Fruit fly (Drosophila melanogaster) whole organism, embryonic: ENCODE data around the gene aru.

Source experiments
- Atf6 ChIP-seq: fragments of 200-800 bp; sonication (Bioruptor generic); IDR thresholded peaks from 2 replicates; pipeline ENCODE4 v1.3.6; 2022; ENCODE audit warnings: missing biosample characterization, missing genetic modification characterization
- CG10462 ChIP-seq: fragments of 200-800 bp; sonication (Bioruptor generic); optimal IDR thresholded peaks from 2 replicates; lab custom pipeline; 2016; ENCODE audit warnings: missing biosample characterization, missing genetic modification characterization
- CG10959 ChIP-seq: fragments of 200-800 bp; sonication (Bioruptor generic); IDR thresholded peaks from 2 replicates; pipeline ENCODE4 v1.3.6; 2022; ENCODE audit warnings: missing biosample characterization, missing genetic modification characterization
- CG12155 ChIP-seq: fragments of 200-800 bp; sonication (Bioruptor generic); optimal IDR thresholded peaks from 3 replicates; lab custom pipeline; 2016; ENCODE audit warnings: missing biosample characterization, missing genetic modification characterization
- CG12299 ChIP-seq: fragments of 200-800 bp; sonication (Bioruptor generic); optimal IDR thresholded peaks from 2 replicates; lab custom pipeline; 2018; ENCODE audit warnings: missing biosample characterization, mild to moderate bottlenecking, missing genetic modification characterization
- CG12659 ChIP-seq: fragments of 200-800 bp; sonication (Bioruptor generic); optimal IDR thresholded peaks from 3 replicates; lab custom pipeline; 2017; ENCODE audit warnings: mild to moderate bottlenecking, missing biosample characterization, missing genetic modification reagents, missing genetic modification characterization
- CG13123 ChIP-seq: fragments of 200-800 bp; sonication (Bioruptor generic); optimal IDR thresholded peaks from 2 replicates; lab custom pipeline; 2016; ENCODE audit warnings: missing biosample characterization, missing genetic modification characterization
- CG13775 ChIP-seq: fragments of 200-800 bp; sonication (Bioruptor generic); optimal IDR thresholded peaks from 3 replicates; lab custom pipeline; 2017; ENCODE audit warnings: missing biosample characterization, mild to moderate bottlenecking, missing genetic modification characterization
- CG14710 ChIP-seq: fragments of 200-800 bp; sonication (Bioruptor generic); optimal IDR thresholded peaks from 3 replicates; lab custom pipeline; 2019; ENCODE audit warnings: missing biosample characterization, mild to moderate bottlenecking, missing genetic modification characterization, moderate library complexity
- CG1529 ChIP-seq: fragments of 200-800 bp; sonication (Bioruptor generic); optimal IDR thresholded peaks from 3 replicates; lab custom pipeline; 2018; ENCODE audit warnings: missing biosample characterization, missing genetic modification characterization
- CG16863 ChIP-seq: fragments of 200-800 bp; sonication (Bioruptor generic); optimal IDR thresholded peaks from 3 replicates; lab custom pipeline; 2016; ENCODE audit warnings: missing biosample characterization, missing genetic modification characterization
- CG30020 ChIP-seq: fragments of 200-800 bp; optimal IDR thresholded peaks from 2 replicates; lab custom pipeline; 2019; ENCODE audit warnings: missing biosample characterization, mild to moderate bottlenecking, missing genetic modification characterization, moderate library complexity
- CG30431 ChIP-seq: fragments of 200-800 bp; sonication (Bioruptor generic); optimal IDR thresholded peaks from 2 replicates; lab custom pipeline; 2017; ENCODE audit warnings: missing biosample characterization, missing genetic modification characterization
- CG31224 ChIP-seq: fragments of 200-800 bp; sonication (Bioruptor generic); IDR thresholded peaks from 2 replicates; pipeline ENCODE4 v1.3.6; 2022; ENCODE audit warnings: missing biosample characterization, missing genetic modification characterization
- CG3407 ChIP-seq: fragments of 200-800 bp; sonication (Bioruptor generic); optimal IDR thresholded peaks from 2 replicates; lab custom pipeline; 2018; ENCODE audit warnings: missing biosample characterization, mild to moderate bottlenecking, missing genetic modification characterization
- CG34422 ChIP-seq: fragments of 200-800 bp; sonication (Bioruptor generic); IDR thresholded peaks from 3 replicates; pipeline ENCODE4 v1.3.6; 2022; ENCODE audit warnings: missing biosample characterization, missing genetic modification characterization
- CG5245 ChIP-seq: fragments of 200-800 bp; sonication (Bioruptor generic); optimal IDR thresholded peaks from 3 replicates; lab custom pipeline; 2016; ENCODE audit warnings: missing biosample characterization, missing genetic modification characterization
- CG8944 ChIP-seq: fragments of 200-800 bp; sonication (Bioruptor generic); optimal IDR thresholded peaks from 3 replicates; lab custom pipeline; 2016; ENCODE audit warnings: missing biosample characterization, missing genetic modification characterization
- CG9932 ChIP-seq: fragments of 200-800 bp; sonication (Bioruptor generic); IDR thresholded peaks from 2 replicates; pipeline ENCODE4 v1.3.6; 2022; ENCODE audit warnings: missing biosample characterization, missing genetic modification characterization
- D19A ChIP-seq: fragments of 200-800 bp; optimal IDR thresholded peaks from 3 replicates; lab custom pipeline; 2019; ENCODE audit warnings: missing biosample characterization, mild to moderate bottlenecking, missing genetic modification characterization, moderate library complexity
- D19B ChIP-seq: fragments of 200-800 bp; sonication (Bioruptor generic); optimal IDR thresholded peaks from 2 replicates; lab custom pipeline; 2017; ENCODE audit warnings: missing biosample characterization, mild to moderate bottlenecking, missing genetic modification characterization
- Drgx ChIP-seq: fragments of 200-800 bp; sonication (Bioruptor generic); IDR thresholded peaks from 2 replicates; pipeline ENCODE4 v1.3.6; 2022; ENCODE audit warnings: missing biosample characterization, missing genetic modification characterization
- GATAe ChIP-seq: fragments of 200-800 bp; sonication (Bioruptor generic); conservative IDR thresholded peaks from 2 replicates; pipeline ENCODE4 v1.3.6; 2022; ENCODE audit warnings: missing biosample characterization, missing genetic modification characterization
- Gug ChIP-seq: fragments of 200-800 bp; sonication (Bioruptor generic); IDR thresholded peaks from 4 replicates; pipeline ENCODE4 v1.3.6; 2022; ENCODE audit warnings: missing biosample characterization, missing genetic modification characterization
- HHEX ChIP-seq: fragments of 200-800 bp; sonication (Bioruptor generic); optimal IDR thresholded peaks from 3 replicates; lab custom pipeline; 2017; ENCODE audit warnings: missing biosample characterization, mild to moderate bottlenecking, missing genetic modification characterization, missing genetic modification reagents
- Hmr ChIP-seq: fragments of 200-800 bp; sonication (Bioruptor generic); optimal IDR thresholded peaks from 3 replicates; lab custom pipeline; 2017; ENCODE audit warnings: mild to moderate bottlenecking, missing biosample characterization, missing genetic modification reagents, missing genetic modification characterization
- Hsf ChIP-seq: fragments of 200-800 bp; sonication (Bioruptor generic); optimal IDR thresholded peaks from 3 replicates; lab custom pipeline; 2016; ENCODE audit warnings: missing biosample characterization, missing genetic modification characterization
- Lim3 ChIP-seq: fragments of 200-800 bp; sonication (Bioruptor generic); IDR thresholded peaks from 2 replicates; pipeline ENCODE4 v1.3.6; 2022; ENCODE audit warnings: missing biosample characterization, missing genetic modification characterization
- Med ChIP-seq: fragments of 200-800 bp; sonication (Bioruptor generic); peaks from one replicate; lab custom pipeline; 2016; ENCODE audit warnings: missing biosample characterization, missing genetic modification characterization, mild to moderate bottlenecking, inconsistent platforms, moderate library complexity
- Meics ChIP-seq: fragments of 200-800 bp; sonication (Bioruptor generic); optimal IDR thresholded peaks from 2 replicates; lab custom pipeline; 2017; ENCODE audit warnings: missing biosample characterization, mild to moderate bottlenecking, missing genetic modification characterization
- Nf-YB ChIP-seq: fragments of 200-800 bp; sonication (Bioruptor generic); optimal IDR thresholded peaks from 3 replicates; lab custom pipeline; 2019; ENCODE audit warnings: missing biosample characterization, mild to moderate bottlenecking, missing genetic modification characterization, moderate library complexity
- Sry-β ChIP-seq: fragments of 200-800 bp; sonication (Bioruptor generic); optimal IDR thresholded peaks from 2 replicates; lab custom pipeline; 2018; ENCODE audit warnings: missing biosample characterization, mild to moderate bottlenecking, missing genetic modification characterization, moderate library complexity
- Stat92E ChIP-seq, 3 experiments: fragments of >200 bp in 2 of 3; fragments of 200-800 bp in 1 of 3; sonication (Bioruptor generic) in 1 of 3; optimal IDR thresholded peaks; 2 replicates each; lab custom pipeline; 2017 to 2019; ENCODE audit warnings: missing biosample characterization in 3 of 3, missing genetic modification characterization in 3 of 3, mild to moderate bottlenecking in 1 of 3, moderate library complexity in 1 of 3
- bbx ChIP-seq: fragments of 200-800 bp; sonication (Bioruptor generic); IDR thresholded peaks from 2 replicates; pipeline ENCODE4 v1.3.6; 2022; ENCODE audit warnings: missing biosample characterization, missing genetic modification characterization; ENCODE audit not compliant: partially characterized antibody
- bigmax ChIP-seq: fragments of 200-800 bp; sonication (Bioruptor generic); optimal IDR thresholded peaks from 2 replicates; lab custom pipeline; 2018; ENCODE audit warnings: missing biosample characterization, mild to moderate bottlenecking, missing genetic modification characterization
- cwo ChIP-seq: fragments of 200-800 bp; sonication (Bioruptor generic); optimal IDR thresholded peaks from 3 replicates; lab custom pipeline; 2017; ENCODE audit warnings: missing biosample characterization, missing genetic modification characterization, mild to moderate bottlenecking, moderate library complexity, missing genetic modification reagents
- disco-r ChIP-seq: fragments of 200-800 bp; sonication (Bioruptor generic); optimal IDR thresholded peaks from 2 replicates; lab custom pipeline; 2016; ENCODE audit warnings: missing biosample characterization, missing genetic modification characterization
- dysf ChIP-seq: fragments of 200-800 bp; sonication (Bioruptor generic); IDR thresholded peaks from 3 replicates; pipeline ENCODE4 v1.3.6; 2022; ENCODE audit warnings: missing biosample characterization, missing genetic modification characterization
- en ChIP-seq: fragments of 200-800 bp; sonication (Bioruptor generic); optimal IDR thresholded peaks from 2 replicates; lab custom pipeline; 2016; ENCODE audit warnings: missing biosample characterization, missing genetic modification characterization
- gem ChIP-seq: fragments of 200-800 bp; sonication (Bioruptor generic); optimal IDR thresholded peaks from 2 replicates; lab custom pipeline; 2019; ENCODE audit warnings: missing biosample characterization, mild to moderate bottlenecking, missing genetic modification characterization, moderate library complexity
- gsb ChIP-seq: fragments of 200-800 bp; sonication (Bioruptor generic); IDR thresholded peaks from 2 replicates; pipeline ENCODE4 v1.3.6; 2022; ENCODE audit warnings: missing biosample characterization, missing genetic modification characterization
- knrl ChIP-seq: fragments of 200-800 bp; sonication (Bioruptor generic); IDR thresholded peaks from 3 replicates; pipeline ENCODE4 v1.3.6; 2022; ENCODE audit warnings: missing biosample characterization, missing genetic modification characterization; ENCODE audit not compliant: partially characterized antibody
- lbe ChIP-seq: fragments of 200-800 bp; sonication (Bioruptor generic); optimal IDR thresholded peaks from 2 replicates; lab custom pipeline; 2016; ENCODE audit warnings: missing biosample characterization, mild to moderate bottlenecking, missing genetic modification characterization
- maf-S ChIP-seq: fragments of 200-800 bp; sonication (Bioruptor generic); optimal IDR thresholded peaks from 2 replicates; lab custom pipeline; 2016; ENCODE audit warnings: missing biosample characterization, missing genetic modification characterization
- nerfin-2 ChIP-seq: fragments of 200-800 bp; sonication (Bioruptor generic); IDR thresholded peaks from 2 replicates; pipeline ENCODE4 v1.3.6; 2022; ENCODE audit warnings: missing biosample characterization, missing genetic modification characterization; ENCODE audit not compliant: partially characterized antibody
- peb ChIP-seq: fragments of 200-800 bp; sonication (Bioruptor generic); IDR thresholded peaks from 2 replicates; pipeline ENCODE4 v1.3.6; 2022; ENCODE audit warnings: missing biosample characterization, missing genetic modification characterization
- psq ChIP-seq: fragments of 200-800 bp; sonication (Bioruptor generic); optimal IDR thresholded peaks from 2 replicates; lab custom pipeline; 2017; ENCODE audit warnings: missing biosample characterization, missing genetic modification characterization
- sob ChIP-seq: fragments of 200-800 bp; sonication (Bioruptor generic); IDR thresholded peaks from 2 replicates; pipeline ENCODE4 v1.3.6; 2022; ENCODE audit warnings: missing biosample characterization, missing genetic modification characterization
- sr ChIP-seq: fragments of 200-800 bp; sonication (Bioruptor generic); IDR thresholded peaks from 3 replicates; pipeline ENCODE4 v1.3.6; 2022; ENCODE audit warnings: missing biosample characterization, missing genetic modification characterization
- trh ChIP-seq: fragments of 200-800 bp; sonication (Bioruptor generic); optimal IDR thresholded peaks from 2 replicates; lab custom pipeline; 2016; ENCODE audit warnings: missing biosample characterization, missing genetic modification characterization
- zen ChIP-seq: fragments of 200-800 bp; sonication (Bioruptor generic); optimal IDR thresholded peaks from 3 replicates; lab custom pipeline; 2018; ENCODE audit warnings: missing biosample characterization, mild to moderate bottlenecking, missing genetic modification characterization, moderate library complexity

The aru gene

DNA sequence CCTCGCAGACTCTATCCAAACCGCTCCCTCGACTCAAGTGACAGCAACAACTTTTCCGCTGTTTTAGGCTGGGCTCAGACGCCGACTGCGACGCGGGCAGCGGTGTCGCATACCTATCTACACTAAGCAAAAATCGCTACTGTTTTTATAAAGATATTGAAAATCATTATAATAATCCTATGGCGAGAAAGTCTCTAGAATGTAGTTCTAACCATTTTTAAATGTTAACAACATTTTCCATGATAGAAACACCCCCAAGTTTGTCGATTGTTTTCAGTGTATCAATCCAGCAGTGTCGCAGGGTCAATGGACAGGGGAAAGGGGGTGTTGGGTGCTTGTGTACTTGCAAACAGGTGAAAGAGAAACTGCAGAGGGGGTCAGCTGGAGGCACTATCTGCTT, 2.3 kb downstream of the aru start (continued):
- TF ChIP-seq Atf6 (GFP tag; lab: Robert Waterston, UW), result peak; percentile 95
- no peak for TF ChIP-seq knrl (GFP tag; lab: Robert Waterston, UW)
- TF ChIP-seq en (GFP tag; lab: Kevin White, UChicago), result peak; percentile 91
- peak; percentile 94 for TF ChIP-seq CG30431 (GFP tag; lab: Kevin White, UChicago)
- peak; percentile 93 for TF ChIP-seq CG1529 (GFP tag; lab: Kevin White, UChicago)
- TF ChIP-seq Med (GFP tag; lab: Kevin White, UChicago), result peak; percentile 100
- TF ChIP-seq CG12659, result peak; percentile 96
- TF ChIP-seq CG16863 (GFP tag; lab: Kevin White, UChicago), result peak; percentile 96
- peak; percentile 98 for TF ChIP-seq Drgx (GFP tag; lab: Robert Waterston, UW)
- TF ChIP-seq Stat92E (GFP tag; optimal IDR thresholded peaks at IDR 0.05; lab: Kevin White, UChicago), result peak in 1 of 3 experiments; percentile 37
- peak; percentile 56 for TF ChIP-seq GATAe
- TF ChIP-seq trh (GFP tag; lab: Kevin White, UChicago), result peak; percentile 94
- TF ChIP-seq maf-S (GFP tag; lab: Kevin White, UChicago), result peak; percentile 95
- peak; percentile 90 for TF ChIP-seq CG12299 (tag; lab: Kevin White, UChicago)
- peak; percentile 91 for TF ChIP-seq CG10462 (GFP tag; lab: Kevin White, UChicago)
- TF ChIP-seq HHEX (GFP tag; lab: Kevin White, UChicago), result peak; percentile 95
- peak; percentile 96 for TF ChIP-seq Hmr (GFP tag; lab: Kevin White, UChicago)
- TF ChIP-seq Hsf (GFP tag; lab: Kevin White, UChicago), result peak; percentile 96
- peak; percentile 78 for TF ChIP-seq D19B
- peak; percentile 90 for TF ChIP-seq CG31224
- TF ChIP-seq bbx (GFP tag; lab: Robert Waterston, UW), result no peak
- TF ChIP-seq CG14710 (tag; lab: Kevin White, UChicago), result peak; percentile 93
- peak; percentile 94 for TF ChIP-seq Meics (GFP tag; lab: Kevin White, UChicago)
- TF ChIP-seq psq (GFP tag; lab: Kevin White, UChicago), result peak; percentile 92
- peak; percentile 95 for TF ChIP-seq CG12155 (GFP tag; lab: Kevin White, UChicago)
- TF ChIP-seq cwo (GFP tag; lab: Kevin White, UChicago), result peak; percentile 93
- TF ChIP-seq zen (tag; lab: Kevin White, UChicago), result peak; percentile 97
- peak; percentile 52 for TF ChIP-seq Sry-β (GFP tag; lab: Kevin White, UChicago)
- peak; percentile 90 for TF ChIP-seq Lim3 (GFP tag; lab: Robert Waterston, UW)
- peak; percentile 94 for TF ChIP-seq CG8944 (GFP tag; lab: Kevin White, UChicago)
- TF ChIP-seq CG3407 (GFP tag; lab: Kevin White, UChicago), result peak; percentile 95
- TF ChIP-seq Nf-YB, result peak; percentile 84
- TF ChIP-seq gsb (GFP tag; lab: Robert Waterston, UW), result peak; percentile 95
- peak; percentile 92 for TF ChIP-seq CG13123
- TF ChIP-seq D19A (tag; lab: Kevin White, UChicago), result peak; percentile 92
- TF ChIP-seq CG9932 (GFP tag; lab: Robert Waterston, UW), result peak; percentile 95
- peak; percentile 97 for TF ChIP-seq CG5245
- TF ChIP-seq sob, result peak; percentile 97
- peak; percentile 69 for TF ChIP-seq bigmax (GFP tag; lab: Kevin White, UChicago)
- TF ChIP-seq Gug (GFP tag; lab: Robert Waterston, UW), result peak; percentile 92
- TF ChIP-seq gem (tag; lab: Kevin White, UChicago), result peak; percentile 97
- peak; percentile 72 for TF ChIP-seq CG30020
- peak; percentile 97 for TF ChIP-seq lbe (GFP tag; lab: Kevin White, UChicago)
- TF ChIP-seq disco-r (GFP tag; lab: Kevin White, UChicago), result peak; percentile 89
- TF ChIP-seq sr (GFP tag; lab: Robert Waterston, UW), result peak; percentile 88; the same call in 2 of the 3 replicates
- TF ChIP-seq nerfin-2 (GFP tag; lab: Robert Waterston, UW), result no peak
- peak; percentile 97 for TF ChIP-seq CG34422 (GFP tag; lab: Robert Waterston, UW)
- peak; percentile 91 for TF ChIP-seq CG10959
- peak; percentile 97 for TF ChIP-seq dysf (GFP tag; lab: Robert Waterston, UW)
- TF ChIP-seq peb (GFP tag; lab: Robert Waterston, UW), result peak; percentile 88
- peak; percentile 93 for TF ChIP-seq CG13775 (GFP tag; lab: Kevin White, UChicago)
